Worm (Caenorhabditis elegans) whole organism, midembryonic: ENCODE measurements around the gene E04F6.8.
A peak's percentile ranks its signal among the peaks of the same experiment; 100 is the strongest.

ENCODE experiments used
- T22C8.4 ChIP-seq: fragments of 200-800 bp; sonication (Bioruptor generic); IDR thresholded peaks from 2 replicates; pipeline ENCODE4 v1.3.6; 2022; ENCODE audit warnings: missing genetic modification characterization, missing compliant biosample characterization
- cog-1 ChIP-seq: sonication (generic microtip); optimal IDR thresholded peaks from 2 replicates; lab custom pipeline; 2016; ENCODE audit warnings: missing genetic modification characterization, missing compliant biosample characterization
- flt-1 ChIP-seq: fragments of 200-800 bp; sonication (Bioruptor generic); IDR thresholded peaks from 2 replicates; pipeline ENCODE4 v1.3.6; 2022; ENCODE audit warnings: missing genetic modification characterization, missing compliant biosample characterization
- klf-2 ChIP-seq: fragments of 200-800 bp; sonication (Bioruptor generic); conservative IDR thresholded peaks from 2 replicates; pipeline ENCODE4 v1.3.6; 2022; ENCODE audit warnings: missing genetic modification reagents, missing genetic modification characterization, missing compliant biosample characterization
- med-1 ChIP-seq: sonication (generic microtip); optimal IDR thresholded peaks from 2 replicates; lab custom pipeline; 2017; ENCODE audit warnings: missing genetic modification characterization, mild to moderate bottlenecking, missing compliant biosample characterization, antibody characterized with exemption, missing genetic modification reagents; ENCODE audit not compliant: insufficient read depth
- ref-1 ChIP-seq: fragments of 200-800 bp; sonication (Bioruptor generic); conservative IDR thresholded peaks from 2 replicates; pipeline ENCODE4 v1.3.6; 2022; ENCODE audit warnings: missing genetic modification reagents, missing genetic modification characterization, missing compliant biosample characterization
- tab-1 ChIP-seq: fragments of 200-800 bp; sonication (Bioruptor generic); IDR thresholded peaks from 2 replicates; pipeline ENCODE4 v1.3.6; 2022; ENCODE audit warnings: missing genetic modification characterization, missing compliant biosample characterization
- ztf-23 ChIP-seq: fragments of 200-800 bp; sonication (Bioruptor generic); IDR thresholded peaks from 2 replicates; pipeline ENCODE4 v1.3.6; 2022; ENCODE audit warnings: missing genetic modification reagents, missing genetic modification characterization, missing compliant biosample characterization
- ztf-29 ChIP-seq: fragments of 200-800 bp; sonication (Bioruptor generic); IDR thresholded peaks from 2 replicates; pipeline ENCODE4 v1.3.6; 2022; ENCODE audit warnings: missing genetic modification reagents, missing genetic modification characterization, missing compliant biosample characterization

E04F6.8 gene

DNA sequence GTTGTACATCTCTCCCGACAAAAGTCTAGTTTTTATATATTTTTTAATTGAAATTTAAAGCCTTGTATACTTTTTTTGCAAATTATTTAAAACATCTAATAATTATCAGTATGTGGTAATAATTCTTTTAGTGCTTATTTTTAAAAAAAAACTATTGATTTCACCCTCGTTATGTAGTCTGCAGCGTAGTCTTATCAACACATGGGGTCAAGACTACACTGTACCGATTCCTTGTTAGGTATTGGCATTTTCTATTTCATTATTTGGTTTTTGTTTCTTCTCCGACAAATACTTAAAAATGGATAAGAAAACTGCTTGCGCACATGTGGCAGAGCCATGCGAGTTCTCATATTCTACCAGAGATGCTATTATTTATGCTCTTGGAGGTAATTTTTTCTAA is 15.1 kb downstream of the E04F6.8 start, which contains the start of gene maoc-1:
maoc-1 (plus strand) TSS at position 237 of the 400 bp plus-strand sequence.
- no peak for TF ChIP-seq cog-1 (tag; lab: Kevin White, UChicago)
- TF ChIP-seq flt-1 (GFP tag; lab: Robert Waterston, UW): no peak
- TF ChIP-seq ref-1 (GFP tag; lab: Robert Waterston, UW): no peak
- no peak for TF ChIP-seq med-1 (GFP tag; lab: Kevin White, UChicago)
- no peak for TF ChIP-seq tab-1 (GFP tag; lab: Robert Waterston, UW)

DNA sequence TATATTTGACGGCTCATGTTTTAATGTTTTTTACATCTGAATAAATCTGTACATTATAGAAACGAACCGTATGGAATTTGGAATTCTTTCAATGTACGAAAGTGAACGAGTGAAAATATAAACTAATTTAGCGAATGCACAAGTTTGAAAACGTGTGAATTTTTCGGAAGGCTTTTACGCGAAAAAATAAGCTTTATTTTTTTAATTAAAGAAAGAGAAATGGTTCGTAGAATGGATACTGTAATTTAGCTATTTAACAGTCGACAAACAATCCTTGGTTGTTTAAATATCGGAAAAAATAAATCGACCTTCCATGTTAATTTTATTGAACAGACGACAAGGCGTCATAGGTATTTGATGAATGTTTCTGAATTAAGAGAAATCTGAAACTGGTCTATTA is 15.6 kb downstream of the E04F6.8 start, which contains the start of gene acdh-12:
acdh-12 (minus strand) TSS at position 101 of the 400 bp plus-strand sequence.
- TF ChIP-seq cog-1 (tag; lab: Kevin White, UChicago) (no peak), ztf-23 (GFP tag; lab: Robert Waterston, UW) (no peak), flt-1 (GFP tag; lab: Robert Waterston, UW) (no peak), tab-1 (GFP tag; lab: Robert Waterston, UW) (no peak), ref-1 (GFP tag; lab: Robert Waterston, UW) (no peak), ztf-29 (no peak)

DNA sequence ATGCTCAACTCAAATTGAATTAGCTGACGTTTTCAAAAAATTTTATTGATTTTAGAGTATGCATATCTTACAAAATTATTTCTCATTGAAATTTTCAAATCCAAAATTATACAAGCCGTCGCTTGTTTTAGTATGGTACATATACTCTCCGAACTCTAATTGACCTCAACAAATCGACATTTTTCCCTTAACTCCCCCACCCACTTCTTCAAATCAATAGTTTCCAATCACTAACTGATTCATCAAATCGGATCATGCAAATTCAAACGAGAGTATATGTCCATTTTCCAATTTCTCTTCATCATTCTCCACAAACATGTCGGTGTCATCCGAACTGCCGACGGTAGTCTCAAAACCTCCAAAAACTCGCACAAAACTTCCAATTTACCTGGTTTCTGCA is 22.1 kb downstream of the E04F6.8 start, which contains the start of gene E04F6.4:
E04F6.4 (plus strand) TSS at position 301 of the 400 bp plus-strand sequence.
- TF ChIP-seq klf-2 (GFP tag; lab: Robert Waterston, UW) (no peak), med-1 (GFP tag; lab: Kevin White, UChicago) (no peak), ztf-23 (GFP tag; lab: Robert Waterston, UW) (no peak), ztf-29 (no peak)

DNA sequence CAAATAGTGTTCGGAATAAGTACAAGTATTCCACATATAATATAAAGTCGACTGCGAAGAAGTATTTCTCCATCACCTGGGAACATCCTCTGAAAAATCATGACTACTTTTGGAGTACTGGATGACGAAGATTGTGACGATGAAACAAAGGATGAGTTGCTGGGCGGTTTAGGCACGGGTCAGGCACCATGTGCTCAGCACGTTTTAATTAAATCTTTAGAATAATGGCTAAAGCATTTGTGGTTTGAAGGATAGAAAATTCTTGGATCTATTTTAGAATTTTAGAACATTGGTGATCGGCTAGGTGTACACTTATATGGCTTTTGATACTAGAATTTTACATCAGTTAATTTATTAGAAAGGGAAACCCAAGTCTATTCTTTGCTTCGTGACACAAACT is 24.1 kb downstream of the E04F6.8 start, which contains the start of gene C27H5.6:
C27H5.6 (minus strand) TSS at position 101 of the 400 bp plus-strand sequence.
- TF ChIP-seq ztf-23 (GFP tag; lab: Robert Waterston, UW) (no peak), klf-2 (GFP tag; lab: Robert Waterston, UW) (no peak), T22C8.4 (GFP tag; lab: Robert Waterston, UW) (no peak), tab-1 (GFP tag; lab: Robert Waterston, UW) (no peak), flt-1 (GFP tag; lab: Robert Waterston, UW) (no peak), ztf-29 (no peak), med-1 (GFP tag; lab: Kevin White, UChicago) (no peak), cog-1 (tag; lab: Kevin White, UChicago) (no peak), ref-1 (GFP tag; lab: Robert Waterston, UW) (no peak)

DNA sequence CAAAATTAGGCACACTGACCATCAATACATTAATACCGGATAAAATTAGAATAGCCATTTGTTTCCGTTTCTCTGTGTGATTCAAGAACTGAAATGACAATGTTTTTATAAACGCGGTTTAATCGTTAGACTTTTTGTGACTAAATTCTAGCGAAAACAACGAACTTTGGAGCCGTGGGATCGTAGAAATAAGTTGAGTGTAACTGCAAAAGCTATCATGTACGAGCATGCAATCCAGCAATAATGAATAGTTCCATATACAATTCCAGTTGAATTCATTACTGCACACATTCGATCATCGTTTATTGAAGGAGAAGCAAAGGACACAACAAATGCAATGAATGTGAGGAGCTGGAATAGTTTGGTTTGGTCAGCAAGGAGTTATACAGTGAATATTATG is 25.1 kb downstream of the E04F6.8 start:
- TF ChIP-seq ref-1 (GFP tag; lab: Robert Waterston, UW) (no peak), med-1 (GFP tag; lab: Kevin White, UChicago) (no peak), T22C8.4 (GFP tag; lab: Robert Waterston, UW) (no peak), ztf-23 (GFP tag; lab: Robert Waterston, UW) (no peak), klf-2 (GFP tag; lab: Robert Waterston, UW) (no peak), tab-1 (GFP tag; lab: Robert Waterston, UW) (no peak), flt-1 (GFP tag; lab: Robert Waterston, UW) (no peak), ztf-29 (no peak), cog-1 (tag; lab: Kevin White, UChicago) (no peak)

DNA sequence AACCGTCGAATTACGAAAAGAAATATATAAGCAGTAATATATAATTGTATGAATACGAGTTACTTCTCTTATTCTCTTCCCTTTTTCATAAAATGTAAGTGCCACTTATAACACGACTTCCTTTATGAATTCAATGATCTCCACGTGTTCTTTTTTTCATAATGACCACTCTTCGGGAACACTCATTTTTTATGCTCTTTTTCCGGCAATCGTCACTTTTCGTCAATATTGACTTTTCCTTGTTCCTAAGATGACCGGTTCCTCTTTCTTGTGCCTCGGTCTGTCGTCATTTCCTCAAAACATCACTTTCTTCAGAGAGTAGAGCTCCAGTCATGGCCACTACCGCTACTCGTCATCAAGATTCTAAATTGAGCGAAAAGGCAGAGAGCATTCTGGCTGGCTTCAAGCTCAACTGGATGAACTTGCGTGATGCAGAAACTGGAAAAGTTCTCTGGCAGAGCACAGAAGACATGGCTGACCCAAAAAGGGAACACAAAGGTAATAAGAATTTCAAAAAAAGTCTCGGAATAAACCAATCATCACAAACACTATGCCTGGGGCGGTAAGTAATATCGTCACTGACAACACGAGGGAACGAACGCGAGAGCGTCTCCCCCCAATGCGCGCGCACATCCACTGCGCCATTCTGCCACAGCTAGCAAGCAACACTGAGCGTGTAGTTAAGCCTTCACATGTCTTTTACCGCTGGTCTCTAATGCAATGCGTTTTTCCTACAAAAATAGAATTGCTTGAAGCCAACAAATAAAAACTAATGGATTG is 27.5 kb downstream of the E04F6.8 start, which contains the start of gene pdl-1:
pdl-1 (plus strand) TSS at position 309 of the 780 bp plus-strand sequence.
- peak; percentile 96 for TF ChIP-seq ztf-23 (GFP tag; lab: Robert Waterston, UW)
- peak; percentile 97 for TF ChIP-seq tab-1 (GFP tag; lab: Robert Waterston, UW)
- peak; percentile 91 for TF ChIP-seq cog-1 (tag; lab: Kevin White, UChicago)
- TF ChIP-seq klf-2 (GFP tag; lab: Robert Waterston, UW): peak; percentile 94
- peak; percentile 63 for TF ChIP-seq med-1 (GFP tag; lab: Kevin White, UChicago)
- peak; percentile 94 for TF ChIP-seq ref-1 (GFP tag; lab: Robert Waterston, UW)
- TF ChIP-seq flt-1 (GFP tag; lab: Robert Waterston, UW): peak; percentile 98
- peak; percentile 95 for TF ChIP-seq T22C8.4 (GFP tag; lab: Robert Waterston, UW)
- TF ChIP-seq ztf-29: peak; percentile 94

DNA sequence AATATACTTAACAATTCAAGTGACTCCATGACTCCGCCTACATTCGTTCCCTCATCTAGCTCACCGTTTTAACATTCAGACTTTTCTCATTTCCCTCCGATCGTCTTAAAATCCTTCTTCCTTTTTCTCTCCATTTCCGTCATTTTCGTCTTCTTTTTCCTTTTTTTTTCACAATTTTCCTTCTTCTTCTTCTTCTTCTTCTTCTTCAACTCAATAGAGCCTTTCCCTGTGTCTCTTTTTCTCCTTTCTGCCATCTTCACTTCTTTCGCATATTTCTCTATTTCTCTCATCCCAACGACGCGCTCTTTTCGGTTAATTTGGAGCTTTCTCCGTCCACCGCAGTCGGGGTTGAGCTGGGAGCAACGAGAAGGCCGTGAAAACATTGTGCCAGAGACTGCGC is 28.6 kb downstream of the E04F6.8 start:
- TF ChIP-seq ztf-23 (GFP tag; lab: Robert Waterston, UW) (no peak), cog-1 (tag; lab: Kevin White, UChicago) (no peak), med-1 (GFP tag; lab: Kevin White, UChicago) (no peak), T22C8.4 (GFP tag; lab: Robert Waterston, UW) (no peak), ref-1 (GFP tag; lab: Robert Waterston, UW) (no peak), tab-1 (GFP tag; lab: Robert Waterston, UW) (no peak), flt-1 (GFP tag; lab: Robert Waterston, UW) (no peak), ztf-29 (no peak), klf-2 (GFP tag; lab: Robert Waterston, UW) (no peak)

DNA sequence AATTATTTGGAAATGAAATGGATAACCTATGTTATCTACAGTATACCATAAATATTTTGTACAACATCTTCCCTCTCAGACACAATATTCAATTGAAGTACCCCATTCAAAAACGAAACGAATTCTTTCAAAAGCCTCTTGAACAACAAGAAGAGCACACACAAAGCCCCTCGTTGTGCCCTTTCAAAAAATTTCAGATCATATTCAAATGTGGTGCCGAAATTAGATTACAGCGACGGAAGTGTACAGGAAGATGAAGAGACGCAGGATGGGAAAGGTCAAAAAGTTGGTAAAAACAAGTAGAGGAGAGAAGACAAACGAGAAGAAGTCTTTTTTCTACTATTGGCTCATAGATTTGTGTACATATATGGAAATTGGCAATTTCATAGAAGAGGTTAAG is 35.1 kb downstream of the E04F6.8 start:
- TF ChIP-seq cog-1 (tag; lab: Kevin White, UChicago) (no peak), ref-1 (GFP tag; lab: Robert Waterston, UW) (no peak), tab-1 (GFP tag; lab: Robert Waterston, UW) (no peak), med-1 (GFP tag; lab: Kevin White, UChicago) (no peak)

DNA sequence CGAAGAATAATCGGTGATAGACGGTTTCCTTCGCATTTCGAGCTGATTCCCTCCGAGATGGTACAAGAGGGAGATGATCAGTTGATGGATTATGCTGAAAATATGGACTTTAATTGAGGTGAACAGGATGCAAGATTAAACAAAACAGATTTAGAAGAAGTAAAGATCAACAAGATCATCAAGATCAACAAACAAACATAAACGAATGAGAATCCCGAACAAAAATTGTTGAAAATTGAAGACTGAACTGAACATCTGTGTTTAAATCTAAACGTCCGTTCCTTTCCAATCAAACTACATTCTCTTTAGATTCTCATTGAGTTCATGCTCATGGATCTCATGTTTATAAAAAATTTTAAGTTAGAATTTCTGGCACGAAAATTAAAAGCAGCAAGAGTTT is 36.3 kb downstream of the E04F6.8 start, which contains the start of gene glc-4:
glc-4 (minus strand) TSS at position 101 of the 400 bp plus-strand sequence.
- TF ChIP-seq ztf-23 (GFP tag; lab: Robert Waterston, UW) (no peak), klf-2 (GFP tag; lab: Robert Waterston, UW) (no peak), ztf-29 (no peak), tab-1 (GFP tag; lab: Robert Waterston, UW) (no peak), ref-1 (GFP tag; lab: Robert Waterston, UW) (no peak), med-1 (GFP tag; lab: Kevin White, UChicago) (no peak), cog-1 (tag; lab: Kevin White, UChicago) (no peak), T22C8.4 (GFP tag; lab: Robert Waterston, UW) (no peak), flt-1 (GFP tag; lab: Robert Waterston, UW) (no peak)
